Fruit fly (Drosophila melanogaster): ENCODE results near the gene CG8064.
A peak's percentile ranks its signal among the peaks of the same experiment; 100 is the strongest.

CG8064 gene

dm6 chr3R:18311368-18311919 is 28.0 kb downstream of the CG8064 start (continued):
- TF ChIP-seq CG31365 (tag; optimal IDR thresholded peaks at IDR 0.05) (peak; percentile 56), disco-r (GFP tag; optimal IDR thresholded peaks at IDR 0.05) (peak; percentile 5), Pdp1 (GFP tag; optimal IDR thresholded peaks at IDR 0.05) (peak; percentile 17 to 30), Fer1 (GFP tag; optimal IDR thresholded peaks at IDR 0.05) (peak; percentile 59), Blimp-1 (GFP tag; optimal IDR thresholded peaks at IDR 0.05) (peak; percentile 67), Sox102F (GFP tag; optimal IDR thresholded peaks at IDR 0.05) (peak; percentile 58), CG1233 (GFP tag; optimal IDR thresholded peaks at IDR 0.05) (peak; percentile 1), az2 (GFP tag; optimal IDR thresholded peaks at IDR 0.05) (peak; percentile 14), gsb-n (tag; optimal IDR thresholded peaks at IDR 0.05) (peak; percentile 65), lbe (GFP tag; optimal IDR thresholded peaks at IDR 0.05) (no peak), prd (optimal IDR thresholded peaks at IDR 0.05) (no peak), prd (GFP tag; IDR thresholded peaks at IDR 0.05) (no peak; the same call in 1 of the 3 replicates), inv (GFP tag; IDR thresholded peaks at IDR 0.05; ENCODE audit: partially characterized antibody) (no peak), Opbp (GFP tag; IDR thresholded peaks at IDR 0.05; ENCODE audit: partially characterized antibody) (no peak)

dm6 chr3R:18312761-18313160 is 29.3 kb downstream of the CG8064 start:
- TF ChIP-seq CG34376 (GFP tag; optimal IDR thresholded peaks at IDR 0.05) (peak; percentile 42), Med (GFP tag) (peak; percentile 3), sug (tag; optimal IDR thresholded peaks at IDR 0.05) (peak; percentile 20), CG31365 (tag; optimal IDR thresholded peaks at IDR 0.05) (no peak), nom (GFP tag; optimal IDR thresholded peaks at IDR 0.05) (peak; percentile 60)

dm6 chr3R:18314320-18314719 is 30.9 kb downstream of the CG8064 start, which contains the start of gene PKD:
Gene PKD (minus strand): TSS chr3R:18314407.
- no peak for TF ChIP-seq otp (GFP tag; IDR thresholded peaks at IDR 0.05)
- no peak for TF ChIP-seq NfI (GFP tag; optimal IDR thresholded peaks at IDR 0.05)
- no peak for TF ChIP-seq slp2 (GFP tag; optimal IDR thresholded peaks at IDR 0.05)
- peak; percentile 9; the same call in 1 of the 2 replicates for TF ChIP-seq Scr (GFP tag; IDR thresholded peaks at IDR 0.05; ENCODE audit: partially characterized antibody)
- TF ChIP-seq Rfx (GFP tag; IDR thresholded peaks at IDR 0.05), result peak; percentile 28; the same call in 1 of the 2 replicates
- TF ChIP-seq Trl (optimal IDR thresholded peaks at IDR 0.05), result peak in 1 of 2 experiments; percentile 56
- TF ChIP-seq Trl (GFP tag; optimal IDR thresholded peaks at IDR 0.05), result no peak
- 0 out of 3 replicates have a peak, but pooled peaks have one; percentile 37 for TF ChIP-seq CG34224 (GFP tag; IDR thresholded peaks at IDR 0.05; ENCODE audit: partially characterized antibody)
- TF ChIP-seq Neu2 (GFP tag; optimal IDR thresholded peaks at IDR 0.05; ENCODE audit: borderline replicate concordance), result no peak
- 0 out of 2 replicates have a peak, but pooled peaks have one; percentile 26 for TF ChIP-seq rib (GFP tag; IDR thresholded peaks at IDR 0.05)
- TF ChIP-seq CG8944 (GFP tag; optimal IDR thresholded peaks at IDR 0.05), result no peak
- peak; percentile 28; the same call in 1 of the 2 replicates for TF ChIP-seq Adf1 (GFP tag; IDR thresholded peaks at IDR 0.05)
- TF ChIP-seq CG3726 (GFP tag; IDR thresholded peaks at IDR 0.05), result 0 out of 3 replicates have a peak, but pooled peaks have one; percentile 23
- 0 out of 2 replicates have a peak, but pooled peaks have one; percentile 14 for TF ChIP-seq CG9932 (GFP tag; IDR thresholded peaks at IDR 0.05)
- TF ChIP-seq CG8765 (GFP tag; IDR thresholded peaks at IDR 0.05), result no peak
- no peak for TF ChIP-seq hkb (optimal IDR thresholded peaks at IDR 0.05)
- 0 out of 2 replicates have a peak, but pooled peaks have one; percentile 13 for TF ChIP-seq hkb (GFP tag; IDR thresholded peaks at IDR 0.05)
- no peak for TF ChIP-seq CG2116 (GFP tag; optimal IDR thresholded peaks at IDR 0.05)
- TF ChIP-seq Jarid2 (GFP tag; optimal IDR thresholded peaks at IDR 0.05), result peak; percentile 10
- peak; percentile 1 for TF ChIP-seq CG12071 (GFP tag; optimal IDR thresholded peaks at IDR 0.05)
- peak; percentile 71 for TF ChIP-seq sd (tag; optimal IDR thresholded peaks at IDR 0.05)
- TF ChIP-seq CG15514 (GFP tag; optimal IDR thresholded peaks at IDR 0.05), result peak; percentile 1
- peak; percentile 65 for TF ChIP-seq Med (GFP tag)
- no peak for TF ChIP-seq exex (tag; optimal IDR thresholded peaks at IDR 0.05)
- no peak for TF ChIP-seq HLH4C (GFP tag; IDR thresholded peaks at IDR 0.05; ENCODE audit: partially characterized antibody)
- no peak for TF ChIP-seq CG8290 (GFP tag; optimal IDR thresholded peaks at IDR 0.05)
- peak in 1 of 2 experiments; percentile 13 for TF ChIP-seq CG8290 (tag; optimal IDR thresholded peaks at IDR 0.05)
- peak; percentile 87 for TF ChIP-seq Deaf1 (tag; optimal IDR thresholded peaks at IDR 0.05)
- TF ChIP-seq crol (GFP tag; IDR thresholded peaks at IDR 0.05), result peak; percentile 77
- TF ChIP-seq CG7786 (GFP tag; optimal IDR thresholded peaks at IDR 0.05), result no peak
- no peak for TF ChIP-seq eve (GFP tag; optimal IDR thresholded peaks at IDR 0.05)

Measured in whole organism, embryonic.